Fruit fly (Drosophila melanogaster): ENCODE measurements around the gene SNF4Agamma.

SNF4Agamma gene

dm6 chr3R:21205680-21206326 lies 65.3 kb downstream of the SNF4Agamma start (continued):
- TF ChIP-seq Sox102F (GFP tag; optimal IDR thresholded peaks at IDR 0.05) (peak; percentile 65), Gug (GFP tag; IDR thresholded peaks at IDR 0.05) (peak; percentile 84), Hr4 (GFP tag; optimal IDR thresholded peaks at IDR 0.05) (peak; percentile 93), fd85E (GFP tag; optimal IDR thresholded peaks at IDR 0.05) (no peak), CG8319 (GFP tag; optimal IDR thresholded peaks at IDR 0.05) (peak; percentile 47), CG10669 (GFP tag; optimal IDR thresholded peaks at IDR 0.05) (peak; percentile 68), esn (GFP tag; optimal IDR thresholded peaks at IDR 0.05) (peak; percentile 66), CG6808 (GFP tag; optimal IDR thresholded peaks at IDR 0.05) (peak; percentile 66), CG3032 (tag; optimal IDR thresholded peaks at IDR 0.05) (peak; percentile 64), CG6163 (GFP tag; IDR thresholded peaks at IDR 0.05) (peak; percentile 85), svp (GFP tag) (peak; percentile 83), Ets21C (GFP tag; optimal IDR thresholded peaks at IDR 0.05) (peak; percentile 30), CG6792 (GFP tag; optimal IDR thresholded peaks at IDR 0.05) (peak; percentile 72), salr (GFP tag; optimal IDR thresholded peaks at IDR 0.05) (peak; percentile 42 to 69), fkh (GFP tag; optimal IDR thresholded peaks at IDR 0.05) (no peak), CG11294 (GFP tag; IDR thresholded peaks at IDR 0.05) (peak; percentile 72), Hr38 (GFP tag; optimal IDR thresholded peaks at IDR 0.05) (no peak), OdsH (GFP tag; optimal IDR thresholded peaks at IDR 0.05) (peak; percentile 80), Eip75B (GFP tag; optimal IDR thresholded peaks at IDR 0.05) (peak; percentile 67), Lpt (GFP tag; optimal IDR thresholded peaks at IDR 0.05) (peak; percentile 84), dac (GFP tag; optimal IDR thresholded peaks at IDR 0.05) (peak; percentile 82), CG6276 (GFP tag; optimal IDR thresholded peaks at IDR 0.05) (peak; percentile 93), achi (GFP tag; optimal IDR thresholded peaks at IDR 0.05) (peak; percentile 78), ss (GFP tag; optimal IDR thresholded peaks at IDR 0.05) (no peak), eg (GFP tag; IDR thresholded peaks at IDR 0.05) (peak; percentile 91), vri (GFP tag; optimal IDR thresholded peaks at IDR 0.05) (peak; percentile 12), CG11902 (GFP tag; optimal IDR thresholded peaks at IDR 0.05) (peak; percentile 46), CG15336 (GFP tag; IDR thresholded peaks at IDR 0.05) (peak; percentile 89), CG6854 (GFP tag; optimal IDR thresholded peaks at IDR 0.05) (peak; percentile 10)

- no peak for TF ChIP-seq CG6808 (GFP tag; optimal IDR thresholded peaks at IDR 0.05)
- TF ChIP-seq CG3032 (tag; optimal IDR thresholded peaks at IDR 0.05): no peak
- TF ChIP-seq CG32006 (GFP tag; optimal IDR thresholded peaks at IDR 0.05): peak; percentile 85
- TF ChIP-seq pdm3 (GFP tag; optimal IDR thresholded peaks at IDR 0.05): peak; percentile 33
- TF ChIP-seq CG4318 (GFP tag; optimal IDR thresholded peaks at IDR 0.05): peak; percentile 47
- TF ChIP-seq achi (GFP tag; optimal IDR thresholded peaks at IDR 0.05): no peak
- TF ChIP-seq Met (GFP tag; optimal IDR thresholded peaks at IDR 0.05): no peak
- no peak for TF ChIP-seq CG16779 (tag; optimal IDR thresholded peaks at IDR 0.05)
- no peak for TF ChIP-seq Eip75B (GFP tag; optimal IDR thresholded peaks at IDR 0.05)
- TF ChIP-seq CG8632 (GFP tag; optimal IDR thresholded peaks at IDR 0.05): no peak
- TF ChIP-seq Hr4 (GFP tag; optimal IDR thresholded peaks at IDR 0.05): peak; percentile 55
- TF ChIP-seq Ets21C (GFP tag; optimal IDR thresholded peaks at IDR 0.05): no peak
- TF ChIP-seq CG8319 (GFP tag; optimal IDR thresholded peaks at IDR 0.05): no peak
- TF ChIP-seq CG6163 (GFP tag; IDR thresholded peaks at IDR 0.05): peak; percentile 37; the same call in 2 of the 3 replicates
- no peak for TF ChIP-seq cyc (GFP tag; optimal IDR thresholded peaks at IDR 0.05)
- no peak for TF ChIP-seq CG11762 (GFP tag; optimal IDR thresholded peaks at IDR 0.05; ENCODE audit: insufficient read depth)
- TF ChIP-seq net (GFP tag; optimal IDR thresholded peaks at IDR 0.05): peak; percentile 27
- no peak for TF ChIP-seq vri (GFP tag; optimal IDR thresholded peaks at IDR 0.05)
- no peak for TF ChIP-seq CG31627 (GFP tag; optimal IDR thresholded peaks at IDR 0.05)
- TF ChIP-seq OdsH (GFP tag; optimal IDR thresholded peaks at IDR 0.05): peak; percentile 18
- TF ChIP-seq lz (GFP tag; optimal IDR thresholded peaks at IDR 0.05): no peak
- no peak for TF ChIP-seq CG3919 (GFP tag; optimal IDR thresholded peaks at IDR 0.05)
- peak; percentile 64 for TF ChIP-seq Gug (GFP tag; IDR thresholded peaks at IDR 0.05)
- peak; percentile 57 for TF ChIP-seq CG6276 (GFP tag; optimal IDR thresholded peaks at IDR 0.05)
- peak; percentile 43 for TF ChIP-seq CG10631 (GFP tag; optimal IDR thresholded peaks at IDR 0.05)
- TF ChIP-seq svp (GFP tag): peak; percentile 83
- no peak for TF ChIP-seq Smox (GFP tag; optimal IDR thresholded peaks at IDR 0.05)
- TF ChIP-seq CG1621 (tag; optimal IDR thresholded peaks at IDR 0.05): no peak
- no peak for TF ChIP-seq Ets96B (tag; optimal IDR thresholded peaks at IDR 0.05)
- TF ChIP-seq eg (GFP tag; IDR thresholded peaks at IDR 0.05): no peak; the same call in 1 of the 3 replicates
- peak; percentile 48; the same call in 1 of the 2 replicates for TF ChIP-seq CG11294 (GFP tag; IDR thresholded peaks at IDR 0.05)
- no peak for TF ChIP-seq CG9139 (GFP tag; optimal IDR thresholded peaks at IDR 0.05)
- no peak for TF ChIP-seq fd59A (GFP tag; optimal IDR thresholded peaks at IDR 0.05)
- TF ChIP-seq fkh (GFP tag; optimal IDR thresholded peaks at IDR 0.05): no peak
- no peak for TF ChIP-seq CG10669 (GFP tag; optimal IDR thresholded peaks at IDR 0.05)
- TF ChIP-seq Hr38 (GFP tag; optimal IDR thresholded peaks at IDR 0.05): no peak
- TF ChIP-seq ss (GFP tag; optimal IDR thresholded peaks at IDR 0.05): no peak
Observed at dm6 chr3R:21206327-21206728, 65.8 kb downstream of the SNF4Agamma start.
